Fruit fly (Drosophila melanogaster) whole organism, embryonic: Measurements from ENCODE around the gene CG4461.

Source experiments
- Abd-B ChIP-seq: fragments of 200-800 bp; sonication (Bioruptor generic); optimal IDR thresholded peaks from 2 replicates; lab custom pipeline; 2018; ENCODE audit warnings: missing biosample characterization, mild to moderate bottlenecking, missing genetic modification characterization, moderate library complexity
- BtbVII ChIP-seq: fragments of 200-800 bp; sonication (Bioruptor generic); optimal IDR thresholded peaks from 3 replicates; lab custom pipeline; 2017; ENCODE audit warnings: missing biosample characterization, mild to moderate bottlenecking, missing genetic modification characterization
- CG10543 ChIP-seq: fragments of 200-800 bp; sonication (Bioruptor generic); optimal IDR thresholded peaks from 3 replicates; lab custom pipeline; 2017; ENCODE audit warnings: missing biosample characterization, mild to moderate bottlenecking, missing genetic modification characterization, moderate library complexity
- CG11723 ChIP-seq: fragments of 200-800 bp; sonication (Bioruptor generic); optimal IDR thresholded peaks from 2 replicates; lab custom pipeline; 2017; ENCODE audit warnings: missing biosample characterization, mild to moderate bottlenecking, missing genetic modification characterization
- CG13424 ChIP-seq: fragments of 200-800 bp; sonication (Bioruptor generic); optimal IDR thresholded peaks from 2 replicates; lab custom pipeline; 2019; ENCODE audit warnings: missing biosample characterization, mild to moderate bottlenecking, missing genetic modification characterization, moderate library complexity
- CG15073 ChIP-seq: fragments of 200-800 bp; sonication (Bioruptor generic); optimal IDR thresholded peaks from 2 replicates; lab custom pipeline; 2016; ENCODE audit warnings: missing biosample characterization, missing genetic modification characterization
- CG17568 ChIP-seq: fragments of 200-800 bp; sonication (Bioruptor generic); optimal IDR thresholded peaks from 2 replicates; lab custom pipeline; 2018; ENCODE audit warnings: missing biosample characterization, mild to moderate bottlenecking, missing genetic modification characterization, moderate library complexity
- CG18262 ChIP-seq: fragments of 200-800 bp; optimal IDR thresholded peaks from 3 replicates; lab custom pipeline; 2019; ENCODE audit warnings: missing biosample characterization, mild to moderate bottlenecking, missing genetic modification characterization, moderate library complexity
- CG2889 ChIP-seq: fragments of 200-800 bp; sonication (Bioruptor generic); IDR thresholded peaks from 3 replicates; pipeline ENCODE4 v1.3.6; 2022; ENCODE audit warnings: missing biosample characterization, missing genetic modification characterization
- CG30431 ChIP-seq: fragments of 200-800 bp; sonication (Bioruptor generic); optimal IDR thresholded peaks from 2 replicates; lab custom pipeline; 2017; ENCODE audit warnings: missing biosample characterization, missing genetic modification characterization
- CG31224 ChIP-seq: fragments of 200-800 bp; sonication (Bioruptor generic); IDR thresholded peaks from 2 replicates; pipeline ENCODE4 v1.3.6; 2022; ENCODE audit warnings: missing biosample characterization, missing genetic modification characterization
- CG31388 ChIP-seq: fragments of 200-800 bp; sonication (Bioruptor generic); optimal IDR thresholded peaks from 2 replicates; lab custom pipeline; 2016; ENCODE audit warnings: missing biosample characterization, missing genetic modification characterization
- CG32767 ChIP-seq: fragments of 200-800 bp; sonication (Bioruptor generic); IDR thresholded peaks from 2 replicates; pipeline ENCODE4 v1.3.6; 2022; ENCODE audit warnings: missing biosample characterization, missing genetic modification characterization
- CG3838 ChIP-seq: fragments of 200-800 bp; sonication (Bioruptor generic); optimal IDR thresholded peaks from 3 replicates; lab custom pipeline; 2016; ENCODE audit warnings: missing biosample characterization, missing genetic modification characterization
- CG3995 ChIP-seq: fragments of 200-800 bp; sonication (Bioruptor generic); optimal IDR thresholded peaks from 3 replicates; lab custom pipeline; 2016; ENCODE audit warnings: missing biosample characterization, missing genetic modification characterization
- CG6689 ChIP-seq: fragments of 200-800 bp; sonication (Bioruptor generic); IDR thresholded peaks from 2 replicates; pipeline ENCODE4 v1.3.6; 2022; ENCODE audit warnings: missing biosample characterization, missing genetic modification characterization
- CG6854 ChIP-seq: fragments of 200-800 bp; sonication (Bioruptor generic); optimal IDR thresholded peaks from 3 replicates; lab custom pipeline; 2017; ENCODE audit warnings: missing biosample characterization, mild to moderate bottlenecking, missing genetic modification characterization
- CG7745 ChIP-seq: fragments of 200-800 bp; sonication (Bioruptor generic); optimal IDR thresholded peaks from 2 replicates; lab custom pipeline; 2018; ENCODE audit warnings: missing biosample characterization, mild to moderate bottlenecking, missing genetic modification characterization, moderate library complexity
- CG8089 ChIP-seq: fragments of 200-800 bp; sonication (Bioruptor generic); optimal IDR thresholded peaks from 3 replicates; lab custom pipeline; 2016; ENCODE audit warnings: missing biosample characterization, missing genetic modification characterization
- CG9437 ChIP-seq: fragments of 200-800 bp; sonication (Bioruptor generic); optimal IDR thresholded peaks from 2 replicates; lab custom pipeline; 2018; ENCODE audit warnings: missing biosample characterization, mild to moderate bottlenecking, missing genetic modification characterization
- CG9876 ChIP-seq: fragments of 200-800 bp; sonication (Bioruptor generic); optimal IDR thresholded peaks from 2 replicates; lab custom pipeline; 2016; ENCODE audit warnings: missing biosample characterization, missing genetic modification characterization
- HLH54F ChIP-seq: fragments of 200-800 bp; sonication (Bioruptor generic); optimal IDR thresholded peaks from 3 replicates; lab custom pipeline; 2016; ENCODE audit warnings: missing biosample characterization, missing genetic modification characterization
- Hr3 ChIP-seq: fragments of 200-800 bp; sonication (Bioruptor generic); optimal IDR thresholded peaks from 3 replicates; lab custom pipeline; 2016; ENCODE audit warnings: missing biosample characterization, missing genetic modification characterization
- Max ChIP-seq: fragments of 200-800 bp; sonication (Bioruptor generic); optimal IDR thresholded peaks from 2 replicates; lab custom pipeline; 2016; ENCODE audit warnings: missing biosample characterization, mild to moderate bottlenecking, missing genetic modification characterization
- Nf-YA ChIP-seq: fragments of 200-800 bp; sonication (Bioruptor generic); IDR thresholded peaks from 2 replicates; pipeline ENCODE4 v1.3.6; 2022; ENCODE audit warnings: missing biosample characterization, missing genetic modification characterization
- Sox100B ChIP-seq: fragments of 200-800 bp; sonication (Bioruptor generic); optimal IDR thresholded peaks from 3 replicates; lab custom pipeline; 2018; ENCODE audit warnings: missing biosample characterization, mild to moderate bottlenecking, missing genetic modification characterization
- Stat92E ChIP-seq, 3 experiments: fragments of >200 bp in 2 of 3; fragments of 200-800 bp in 1 of 3; sonication (Bioruptor generic) in 1 of 3; optimal IDR thresholded peaks; 2 replicates each; lab custom pipeline; 2017 to 2019; ENCODE audit warnings: missing biosample characterization in 3 of 3, missing genetic modification characterization in 3 of 3, mild to moderate bottlenecking in 1 of 3, moderate library complexity in 1 of 3
- ab ChIP-seq: fragments of 200-800 bp; sonication (Bioruptor generic); optimal IDR thresholded peaks from 2 replicates; lab custom pipeline; 2016; ENCODE audit warnings: missing biosample characterization, missing genetic modification characterization
- bowl ChIP-seq: fragments of 200-800 bp; sonication (Bioruptor generic); IDR thresholded peaks from 2 replicates; pipeline ENCODE4 v1.3.6; 2022; ENCODE audit warnings: missing biosample characterization, missing genetic modification characterization
- btn ChIP-seq: fragments of 200-800 bp; sonication (Bioruptor generic); optimal IDR thresholded peaks from 2 replicates; lab custom pipeline; 2016; ENCODE audit warnings: missing biosample characterization, missing genetic modification characterization
- chn ChIP-seq: fragments of 200-800 bp; sonication (Bioruptor generic); optimal IDR thresholded peaks from 2 replicates; lab custom pipeline; 2016; ENCODE audit warnings: missing biosample characterization, missing genetic modification characterization
- dimm ChIP-seq: fragments of 200-800 bp; sonication (Bioruptor generic); IDR thresholded peaks from 2 replicates; pipeline ENCODE4 v1.3.6; 2022; ENCODE audit warnings: missing biosample characterization, missing genetic modification characterization
- fd3F ChIP-seq: fragments of 200-800 bp; sonication (Bioruptor generic); optimal IDR thresholded peaks from 2 replicates; lab custom pipeline; 2018; ENCODE audit warnings: missing biosample characterization, mild to moderate bottlenecking, missing genetic modification characterization, moderate library complexity
- gro ChIP-seq: fragments of 200-800 bp; sonication (Bioruptor generic); optimal IDR thresholded peaks from 2 replicates; lab custom pipeline; 2016; ENCODE audit warnings: missing biosample characterization, missing genetic modification characterization
- her ChIP-seq: fragments of 200-800 bp; sonication (Bioruptor generic); optimal IDR thresholded peaks from 2 replicates; lab custom pipeline; 2016; ENCODE audit warnings: missing biosample characterization, missing genetic modification characterization
- ken ChIP-seq: fragments of 200-800 bp; sonication (Bioruptor generic); IDR thresholded peaks from 3 replicates; pipeline ENCODE4 v1.3.6; 2022; ENCODE audit warnings: missing biosample characterization, missing genetic modification characterization
- knrl ChIP-seq: fragments of 200-800 bp; sonication (Bioruptor generic); IDR thresholded peaks from 3 replicates; pipeline ENCODE4 v1.3.6; 2022; ENCODE audit warnings: missing biosample characterization, missing genetic modification characterization; ENCODE audit not compliant: partially characterized antibody
- maf-S ChIP-seq: fragments of 200-800 bp; sonication (Bioruptor generic); optimal IDR thresholded peaks from 2 replicates; lab custom pipeline; 2016; ENCODE audit warnings: missing biosample characterization, missing genetic modification characterization
- nerfin-2 ChIP-seq: fragments of 200-800 bp; sonication (Bioruptor generic); IDR thresholded peaks from 2 replicates; pipeline ENCODE4 v1.3.6; 2022; ENCODE audit warnings: missing biosample characterization, missing genetic modification characterization; ENCODE audit not compliant: partially characterized antibody
- nmo ChIP-seq: fragments of 200-800 bp; sonication (Bioruptor generic); optimal IDR thresholded peaks from 2 replicates; lab custom pipeline; 2018; ENCODE audit warnings: missing biosample characterization, mild to moderate bottlenecking, missing genetic modification characterization, moderate library complexity
- odd ChIP-seq: fragments of 200-800 bp; sonication (Bioruptor generic); optimal IDR thresholded peaks from 2 replicates; lab custom pipeline; 2017; ENCODE audit warnings: missing biosample characterization, mild to moderate bottlenecking, missing genetic modification characterization
- p53 ChIP-seq: fragments of 200-800 bp; sonication (Bioruptor generic); optimal IDR thresholded peaks from 2 replicates; lab custom pipeline; 2016; ENCODE audit warnings: missing biosample characterization, missing genetic modification characterization
- pum ChIP-seq: fragments of 200-800 bp; sonication (Bioruptor generic); optimal IDR thresholded peaks from 2 replicates; lab custom pipeline; 2016; ENCODE audit warnings: missing biosample characterization, missing genetic modification characterization
- schlank ChIP-seq: fragments of 200-800 bp; sonication (Bioruptor generic); optimal IDR thresholded peaks from 2 replicates; lab custom pipeline; 2018; ENCODE audit warnings: missing biosample characterization, mild to moderate bottlenecking, missing genetic modification characterization
- sd ChIP-seq: fragments of 200-800 bp; sonication (Bioruptor generic); optimal IDR thresholded peaks from 3 replicates; lab custom pipeline; 2018; ENCODE audit warnings: missing biosample characterization, mild to moderate bottlenecking, missing genetic modification characterization, moderate library complexity
- shn ChIP-seq: fragments of 200-800 bp; sonication (Bioruptor generic); optimal IDR thresholded peaks from 3 replicates; lab custom pipeline; 2016; ENCODE audit warnings: missing biosample characterization, missing genetic modification characterization
- sna ChIP-seq: fragments of 200-800 bp; sonication (Bioruptor generic); IDR thresholded peaks from 2 replicates; pipeline ENCODE4 v1.3.6; 2022; ENCODE audit warnings: missing biosample characterization, missing genetic modification characterization; ENCODE audit not compliant: partially characterized antibody
- sqz ChIP-seq: fragments of 200-800 bp; sonication (Bioruptor generic); optimal IDR thresholded peaks from 3 replicates; lab custom pipeline; 2018; ENCODE audit warnings: missing biosample characterization, mild to moderate bottlenecking, missing genetic modification characterization
- sr ChIP-seq: fragments of 200-800 bp; sonication (Bioruptor generic); IDR thresholded peaks from 3 replicates; pipeline ENCODE4 v1.3.6; 2022; ENCODE audit warnings: missing biosample characterization, missing genetic modification characterization
- zf30C ChIP-seq: fragments of 200-800 bp; sonication (Bioruptor generic); optimal IDR thresholded peaks from 3 replicates; lab custom pipeline; 2018; ENCODE audit warnings: missing biosample characterization, mild to moderate bottlenecking, missing genetic modification characterization

CG4461 gene

dm6 chr3L:9420054-9420818 lies 45.0 kb downstream of the CG4461 start (continued):
- no peak for TF ChIP-seq gro (GFP tag; lab: Kevin White, UChicago)
- TF ChIP-seq ken: peak; percentile 56; the same call in 1 of the 3 replicates
- no peak for TF ChIP-seq CG6854
- TF ChIP-seq schlank (tag; lab: Kevin White, UChicago): no peak
- TF ChIP-seq pum (GFP tag; lab: Kevin White, UChicago): peak; percentile 12
- no peak for TF ChIP-seq btn (GFP tag; lab: Kevin White, UChicago)
- peak; percentile 46 for TF ChIP-seq nmo (GFP tag; lab: Kevin White, UChicago)
- TF ChIP-seq HLH54F (GFP tag; lab: Kevin White, UChicago): no peak
- no peak for TF ChIP-seq CG30431
- TF ChIP-seq ab (GFP tag; lab: Kevin White, UChicago): no peak
- no peak for TF ChIP-seq Max (GFP tag; lab: Kevin White, UChicago)
- no peak for TF ChIP-seq BtbVII (GFP tag; lab: Kevin White, UChicago)
- no peak for TF ChIP-seq shn (GFP tag; lab: Kevin White, UChicago)
- no peak for TF ChIP-seq p53
- no peak for TF ChIP-seq sqz (GFP tag; lab: Kevin White, UChicago)
- no peak for TF ChIP-seq chn
- TF ChIP-seq CG9876 (GFP tag; lab: Kevin White, UChicago): no peak
- TF ChIP-seq dimm: no peak
- TF ChIP-seq CG15073 (GFP tag; lab: Kevin White, UChicago): no peak
- TF ChIP-seq her (GFP tag; lab: Kevin White, UChicago): no peak
- TF ChIP-seq maf-S (GFP tag; lab: Kevin White, UChicago): no peak
- TF ChIP-seq CG8089 (GFP tag; lab: Kevin White, UChicago): no peak
- no peak for TF ChIP-seq CG32767 (GFP tag; lab: Robert Waterston, UW)
- TF ChIP-seq Hr3 (GFP tag; lab: Kevin White, UChicago): peak; percentile 11
- no peak for TF ChIP-seq knrl
- peak; percentile 44 for TF ChIP-seq odd (GFP tag; lab: Kevin White, UChicago)
- peak; percentile 4 for TF ChIP-seq Abd-B
- peak; percentile 54 for TF ChIP-seq CG13424 (tag; lab: Kevin White, UChicago)
- peak; percentile 24 for TF ChIP-seq CG9437 (GFP tag; lab: Kevin White, UChicago)
- TF ChIP-seq sna (GFP tag; lab: Robert Waterston, UW): no peak
- no peak for TF ChIP-seq CG3838 (GFP tag; lab: Kevin White, UChicago)
- peak; percentile 21 for TF ChIP-seq fd3F (GFP tag; lab: Kevin White, UChicago)
- TF ChIP-seq CG17568 (GFP tag; lab: Kevin White, UChicago): peak; percentile 29
- no peak for TF ChIP-seq zf30C
- TF ChIP-seq CG7745: no peak
- no peak for TF ChIP-seq CG3995 (GFP tag; lab: Kevin White, UChicago)
- no peak for TF ChIP-seq CG11723 (GFP tag; lab: Kevin White, UChicago)
- no peak for TF ChIP-seq nerfin-2 (GFP tag; lab: Robert Waterston, UW)
- TF ChIP-seq CG2889: no peak
- no peak for TF ChIP-seq Stat92E (GFP tag; optimal IDR thresholded peaks at IDR 0.05; lab: Kevin White, UChicago)
- peak; percentile 56 for TF ChIP-seq CG18262 (tag; lab: Kevin White, UChicago)
- TF ChIP-seq Nf-YA (GFP tag; lab: Robert Waterston, UW): peak; percentile 43; the same call in 1 of the 2 replicates
- TF ChIP-seq sd (tag; lab: Kevin White, UChicago): no peak
- TF ChIP-seq CG31224 (GFP tag; lab: Robert Waterston, UW): no peak
- TF ChIP-seq CG31388 (GFP tag; lab: Kevin White, UChicago): no peak
- no peak for TF ChIP-seq CG10543 (GFP tag; lab: Kevin White, UChicago)
- no peak for TF ChIP-seq sr (GFP tag; lab: Robert Waterston, UW)
- peak; percentile 50 for TF ChIP-seq Sox100B
- no peak for TF ChIP-seq bowl (GFP tag; lab: Robert Waterston, UW)
- peak; percentile 65; the same call in 1 of the 2 replicates for TF ChIP-seq CG6689 (GFP tag; lab: Robert Waterston, UW)
